Fruit fly (Drosophila melanogaster): ENCODE data around the gene a10.

- TF ChIP-seq sage (GFP tag; optimal IDR thresholded peaks at IDR 0.05) (no peak), Mio (GFP tag; optimal IDR thresholded peaks at IDR 0.05) (no peak), Sp1 (GFP tag; optimal IDR thresholded peaks at IDR 0.05) (peak; percentile 55), OdsH (GFP tag; optimal IDR thresholded peaks at IDR 0.05) (peak; percentile 50), usp (GFP tag; optimal IDR thresholded peaks at IDR 0.05) (no peak), psq (GFP tag; optimal IDR thresholded peaks at IDR 0.05) (peak; percentile 80), dsf (GFP tag; optimal IDR thresholded peaks at IDR 0.05; ENCODE audit: borderline replicate concordance) (no peak), foxo (GFP tag; optimal IDR thresholded peaks at IDR 0.05) (peak in 1 of 2 experiments; percentile 68)
Measured at dm6 chr3L:16975638-16976528, 47.7 kb downstream of the a10 start.

Data from whole organism, wandering third instar larva.